Fruit fly (Drosophila melanogaster): ENCODE results near the gene PIG-P.
A peak's percentile ranks its signal among the peaks of the same experiment; 100 is the strongest.

Gene PIG-P

DNA sequence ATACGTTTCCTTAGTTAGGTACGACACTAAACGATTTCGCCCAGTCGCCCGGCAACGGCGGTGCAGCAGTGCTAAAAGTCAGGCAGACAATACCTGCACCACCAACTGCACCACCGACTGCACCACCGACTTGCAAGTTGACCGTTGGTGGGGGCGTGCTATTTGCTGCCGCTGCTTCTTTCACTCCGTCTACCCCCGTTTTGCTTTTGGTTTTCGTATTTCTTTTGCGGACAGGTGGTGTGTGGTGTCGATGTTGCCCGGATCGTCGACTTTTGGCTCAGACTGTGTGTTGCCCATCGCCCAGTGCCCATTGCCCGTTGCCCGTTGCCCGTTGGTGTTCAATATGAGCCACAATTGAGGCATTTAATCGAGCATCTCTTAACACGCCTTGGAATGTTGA, 6.7 kb upstream of the PIG-P start:
- no peak for TF ChIP-seq HLH106 (tag; optimal IDR thresholded peaks at IDR 0.05)

DNA sequence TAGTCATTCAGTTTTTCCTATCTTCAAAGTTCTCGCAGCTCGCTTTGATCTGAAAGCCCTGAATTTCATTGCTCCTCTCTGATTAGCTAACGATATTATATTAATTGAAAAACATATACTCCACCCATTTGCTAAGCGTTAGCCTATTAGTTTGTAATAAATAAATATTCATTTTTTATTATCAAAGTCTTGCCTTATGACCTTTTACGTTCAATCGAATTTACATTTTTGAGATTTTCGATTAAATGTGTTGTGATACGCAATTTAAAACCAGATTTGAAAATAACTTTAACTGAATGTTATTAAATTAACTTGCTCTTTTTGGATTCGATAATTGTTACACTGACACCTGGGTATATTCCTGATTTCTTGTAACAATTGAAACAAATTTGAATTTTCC, 4.9 kb upstream of the PIG-P start, which contains the start of gene CG14551:
TSS of gene CG14551 (minus strand) at position 101 of the 400 bp plus-strand sequence.
- TF ChIP-seq CrebA (GFP tag; optimal IDR thresholded peaks at IDR 0.05; ENCODE audit: borderline replicate concordance): no peak
- no peak for TF ChIP-seq N (GFP tag; optimal IDR thresholded peaks at IDR 0.05)
- TF ChIP-seq psq (GFP tag; optimal IDR thresholded peaks at IDR 0.05): no peak
- no peak for TF ChIP-seq h (GFP tag; optimal IDR thresholded peaks at IDR 0.05)
- no peak for TF ChIP-seq dl (GFP tag; optimal IDR thresholded peaks at IDR 0.05; ENCODE audit: insufficient read depth in 1 of 2, partially characterized antibody in 2 of 2)
- TF ChIP-seq Dif (GFP tag; optimal IDR thresholded peaks at IDR 0.05; ENCODE audit: partially characterized antibody): no peak
- TF ChIP-seq Abd-B (GFP tag; optimal IDR thresholded peaks at IDR 0.05): no peak
- no peak for TF ChIP-seq Hnf4 (GFP tag; optimal IDR thresholded peaks at IDR 0.05)
- TF ChIP-seq Hr83 (GFP tag; optimal IDR thresholded peaks at IDR 0.05; ENCODE audit: poor library complexity, severe bottlenecking): no peak
- TF ChIP-seq foxo (GFP tag; optimal IDR thresholded peaks at IDR 0.05): no peak
- TF ChIP-seq Mio (GFP tag; optimal IDR thresholded peaks at IDR 0.05): no peak
- TF ChIP-seq Jra (GFP tag; optimal IDR thresholded peaks at IDR 0.05): no peak
- no peak for TF ChIP-seq Hr78 (GFP tag; optimal IDR thresholded peaks at IDR 0.05)
- TF ChIP-seq br (GFP tag; optimal IDR thresholded peaks at IDR 0.05): no peak
- TF ChIP-seq jim (GFP tag; optimal IDR thresholded peaks at IDR 0.05): no peak
- TF ChIP-seq dmrt93B (GFP tag; optimal IDR thresholded peaks at IDR 0.05): no peak
- no peak for TF ChIP-seq OdsH (GFP tag; optimal IDR thresholded peaks at IDR 0.05)

- TF ChIP-seq OdsH (GFP tag; optimal IDR thresholded peaks at IDR 0.05) (peak; percentile 78), Hr83 (GFP tag; optimal IDR thresholded peaks at IDR 0.05; ENCODE audit: poor library complexity, severe bottlenecking) (peak; percentile 25), br (GFP tag; optimal IDR thresholded peaks at IDR 0.05) (peak; percentile 78), Jra (GFP tag; optimal IDR thresholded peaks at IDR 0.05) (peak; percentile 82), ey (GFP tag; optimal IDR thresholded peaks at IDR 0.05) (peak; percentile 54), Hr78 (GFP tag; optimal IDR thresholded peaks at IDR 0.05) (no peak), usp (GFP tag; optimal IDR thresholded peaks at IDR 0.05) (no peak), Myc (optimal IDR thresholded peaks at IDR 0.05) (peak; percentile 42), CG32264 (GFP tag; optimal IDR thresholded peaks at IDR 0.05) (peak; percentile 70), woc (GFP tag; optimal IDR thresholded peaks at IDR 0.05) (peak; percentile 4), rgr (GFP tag; optimal IDR thresholded peaks at IDR 0.05) (peak; percentile 85), HLH106 (tag; optimal IDR thresholded peaks at IDR 0.05) (peak; percentile 82), Dfd (GFP tag; optimal IDR thresholded peaks at IDR 0.05) (no peak), CG9705 (GFP tag; optimal IDR thresholded peaks at IDR 0.05) (peak; percentile 88), dsf (GFP tag; optimal IDR thresholded peaks at IDR 0.05; ENCODE audit: borderline replicate concordance) (peak; percentile 77), Mio (GFP tag; optimal IDR thresholded peaks at IDR 0.05) (no peak), tai (GFP tag; optimal IDR thresholded peaks at IDR 0.05) (no peak), Vsx2 (GFP tag; optimal IDR thresholded peaks at IDR 0.05; ENCODE audit: partially characterized antibody) (no peak), N (GFP tag; optimal IDR thresholded peaks at IDR 0.05) (no peak), jim (GFP tag; optimal IDR thresholded peaks at IDR 0.05) (no peak), GATAd (GFP tag; optimal IDR thresholded peaks at IDR 0.05) (no peak), Abd-B (GFP tag; optimal IDR thresholded peaks at IDR 0.05) (no peak), foxo (GFP tag; optimal IDR thresholded peaks at IDR 0.05) (peak; percentile 33 to 80), CrebA (GFP tag; optimal IDR thresholded peaks at IDR 0.05; ENCODE audit: borderline replicate concordance) (no peak), h (GFP tag; optimal IDR thresholded peaks at IDR 0.05) (peak; percentile 87), lola (GFP tag; optimal IDR thresholded peaks at IDR 0.05) (no peak), dmrt93B (GFP tag; optimal IDR thresholded peaks at IDR 0.05) (peak; percentile 85), Dif (GFP tag; optimal IDR thresholded peaks at IDR 0.05; ENCODE audit: partially characterized antibody) (no peak), psq (GFP tag; optimal IDR thresholded peaks at IDR 0.05) (peak; percentile 49), brk (GFP tag; optimal IDR thresholded peaks at IDR 0.05) (no peak), Hnf4 (GFP tag; optimal IDR thresholded peaks at IDR 0.05) (peak; percentile 84), sv (GFP tag; optimal IDR thresholded peaks at IDR 0.05) (peak; percentile 70), Rel (GFP tag; optimal IDR thresholded peaks at IDR 0.05) (no peak), Rel (tag; optimal IDR thresholded peaks at IDR 0.05) (peak; percentile 65), fru (GFP tag; optimal IDR thresholded peaks at IDR 0.05) (peak; percentile 77), pan (optimal IDR thresholded peaks at IDR 0.05) (no peak), Sp1 (GFP tag; optimal IDR thresholded peaks at IDR 0.05) (peak; percentile 89), sage (GFP tag; optimal IDR thresholded peaks at IDR 0.05) (peak; percentile 73), dl (GFP tag; optimal IDR thresholded peaks at IDR 0.05; ENCODE audit: insufficient read depth in 1 of 2, partially characterized antibody in 2 of 2) (no peak)
Observed at dm6 chr3R:26059195-26059594, 1.2 kb upstream of the PIG-P start, which contains the start of the genes RpL34a and Trmt61. RpL34a (minus strand) TSS chr3R:26059267. Trmt61 (plus strand) TSS chr3R:26059496.

Measured in whole organism, wandering third instar larva.